Worm (Caenorhabditis elegans) whole organism, dauer: ENCODE measurements around the gene npr-38.

Experiments
- unc-62 ChIP-seq: sonication (generic microtip); optimal IDR thresholded peaks from 2 replicates; lab custom pipeline; 2017; ENCODE audit warnings: missing biosample characterization, missing genetic modification reagents, missing genetic modification characterization

npr-38 gene

ce11 chrX:6296402-6296844 is 15.1 kb upstream of the npr-38 start:
- TF ChIP-seq unc-62 (GFP tag; lab: Kevin White, UChicago) = peak; percentile 59

ce11 chrX:6299641-6300240 is 11.8 kb upstream of the npr-38 start, which contains the start of gene cest-16:
TSS of gene cest-16 (plus strand) at chrX:6299942.
- TF ChIP-seq unc-62 (GFP tag; lab: Kevin White, UChicago) = no peak

- TF ChIP-seq unc-62 (GFP tag; lab: Kevin White, UChicago) = no peak
These were observed 7.3 kb downstream of the npr-38 start for ce11 chrX:6318803-6319202.

- TF ChIP-seq unc-62 (GFP tag; lab: Kevin White, UChicago) = no peak
These were observed 8.1 kb downstream of the npr-38 start, which contains the start of gene chtb-3 for ce11 chrX:6319546-6319945. TSS of gene chtb-3 (minus strand) at chrX:6319646.

- TF ChIP-seq unc-62 (GFP tag; lab: Kevin White, UChicago) = no peak
These were observed 9.4 kb downstream of the npr-38 start for ce11 chrX:6320887-6321286.

- TF ChIP-seq unc-62 (GFP tag; lab: Kevin White, UChicago) = no peak
These were observed 9.9 kb downstream of the npr-38 start for ce11 chrX:6321380-6321779.

ce11 chrX:6323129-6323528 is 11.6 kb downstream of the npr-38 start, which contains the start of gene col-167:
TSS of gene col-167 (plus strand) at chrX:6323488.
- TF ChIP-seq unc-62 (GFP tag; lab: Kevin White, UChicago) = no peak

ce11 chrX:6326088-6326487 is 14.6 kb downstream of the npr-38 start, which contains the start of gene col-168:
TSS of gene col-168 (plus strand) at chrX:6326388.
- no peak for TF ChIP-seq unc-62 (GFP tag; lab: Kevin White, UChicago)

ce11 chrX:6328860-6329259 is 17.4 kb downstream of the npr-38 start, which contains the start of gene col-169:
TSS of gene col-169 (plus strand) at chrX:6329160.
- TF ChIP-seq unc-62 (GFP tag; lab: Kevin White, UChicago) = no peak

- no peak for TF ChIP-seq unc-62 (GFP tag; lab: Kevin White, UChicago)
These were observed 19.9 kb downstream of the npr-38 start, which contains the start of gene col-170 for ce11 chrX:6331409-6331808. TSS of gene col-170 (plus strand) at chrX:6331709.

- TF ChIP-seq unc-62 (GFP tag; lab: Kevin White, UChicago) = no peak
These were observed 22.5 kb downstream of the npr-38 start, which contains the start of gene col-171 for ce11 chrX:6333998-6334397. TSS of gene col-171 (plus strand) at chrX:6334298.

- TF ChIP-seq unc-62 (GFP tag; lab: Kevin White, UChicago) = no peak
These were observed 23.1 kb downstream of the npr-38 start for ce11 chrX:6334602-6335001.

- no peak for TF ChIP-seq unc-62 (GFP tag; lab: Kevin White, UChicago)
These were observed 25.8 kb downstream of the npr-38 start for ce11 chrX:6337338-6337737.

- no peak for TF ChIP-seq unc-62 (GFP tag; lab: Kevin White, UChicago)
These were observed 26.5 kb downstream of the npr-38 start, which contains the start of gene C03B1.13 for ce11 chrX:6337951-6338350. TSS of gene C03B1.13 (minus strand) at chrX:6338051.

- no peak for TF ChIP-seq unc-62 (GFP tag; lab: Kevin White, UChicago)
These were observed 27.0 kb downstream of the npr-38 start for ce11 chrX:6338446-6338845.

ce11 chrX:6341513-6341912 is 30.0 kb downstream of the npr-38 start, which contains the start of gene C03B1.7:
TSS of gene C03B1.7 (plus strand) at chrX:6341813.
- TF ChIP-seq unc-62 (GFP tag; lab: Kevin White, UChicago) = no peak

- no peak for TF ChIP-seq unc-62 (GFP tag; lab: Kevin White, UChicago)
These were observed 34.3 kb downstream of the npr-38 start for ce11 chrX:6345785-6346184.
